Fruit fly (Drosophila melanogaster) whole organism, pupa: ENCODE results near the gene salm.
A peak's percentile ranks its signal among the peaks of the same experiment; 100 is the strongest.

Experiments used
- CG12605 ChIP-seq: fragments of 200-800 bp; sonication (Bioruptor generic); IDR thresholded peaks from 2 replicates; pipeline ENCODE4 v1.3.6; 2022; ENCODE audit warnings: missing biosample characterization, missing genetic modification characterization
- CG13204 ChIP-seq: fragments of 200-800 bp; sonication (Bioruptor generic); optimal IDR thresholded peaks from 2 replicates; lab custom pipeline; 2018; ENCODE audit warnings: missing biosample characterization, mild to moderate bottlenecking, missing genetic modification characterization, moderate library complexity
- CG15710 ChIP-seq: fragments of 200-800 bp; sonication (Bioruptor generic); optimal IDR thresholded peaks from 2 replicates; lab custom pipeline; 2018; ENCODE audit warnings: missing biosample characterization, mild to moderate bottlenecking, missing genetic modification characterization, moderate library complexity
- CG32121 ChIP-seq: fragments of 200-800 bp; sonication (Bioruptor generic); IDR thresholded peaks from 2 replicates; pipeline ENCODE4 v1.3.6; 2022; ENCODE audit warnings: missing biosample characterization, missing genetic modification characterization
- CG34367 ChIP-seq: fragments of 200-800 bp; sonication (Bioruptor generic); optimal IDR thresholded peaks from 2 replicates; lab custom pipeline; 2018; ENCODE audit warnings: missing biosample characterization, mild to moderate bottlenecking, missing genetic modification characterization
- CG4496 ChIP-seq: fragments of 200-800 bp; sonication (Bioruptor generic); IDR thresholded peaks from 3 replicates; pipeline ENCODE4 v1.3.6; 2022; ENCODE audit warnings: missing biosample characterization, missing genetic modification characterization
- CG8159 ChIP-seq: fragments of 200-800 bp; sonication (Bioruptor generic); optimal IDR thresholded peaks from 3 replicates; lab custom pipeline; 2018; ENCODE audit warnings: missing biosample characterization, mild to moderate bottlenecking, missing genetic modification characterization, moderate library complexity
- D1 ChIP-seq: fragments of 200-800 bp; sonication (Bioruptor generic); optimal IDR thresholded peaks from 2 replicates; lab custom pipeline; 2018; ENCODE audit warnings: missing biosample characterization, mild to moderate bottlenecking, missing genetic modification characterization, moderate library complexity
- Ets98B ChIP-seq: fragments of 200-800 bp; sonication (Bioruptor generic); IDR thresholded peaks from 2 replicates; pipeline ENCODE4 v1.3.6; 2022; ENCODE audit warnings: missing biosample characterization, missing genetic modification characterization
- Pif1A ChIP-seq: fragments of 200-800 bp; sonication (Bioruptor generic); optimal IDR thresholded peaks from 3 replicates; lab custom pipeline; 2016; ENCODE audit warnings: missing biosample characterization, missing genetic modification characterization
- Pif1B ChIP-seq: fragments of 200-800 bp; sonication (Bioruptor generic); optimal IDR thresholded peaks from 3 replicates; lab custom pipeline; 2016; ENCODE audit warnings: missing biosample characterization, missing genetic modification characterization
- Snoo ChIP-seq: fragments of 200-800 bp; sonication (Bioruptor generic); optimal IDR thresholded peaks from 3 replicates; lab custom pipeline; 2017; ENCODE audit warnings: missing biosample characterization, mild to moderate bottlenecking, missing genetic modification characterization, inconsistent platforms
- gl ChIP-seq: fragments of 200-800 bp; sonication (Bioruptor generic); optimal IDR thresholded peaks from 2 replicates; lab custom pipeline; 2018; ENCODE audit warnings: missing biosample characterization, mild to moderate bottlenecking, missing genetic modification characterization
- rn ChIP-seq: fragments of 200-800 bp; sonication (Bioruptor generic); IDR thresholded peaks from 2 replicates; pipeline ENCODE4 v1.3.6; 2022; ENCODE audit warnings: missing biosample characterization, missing genetic modification characterization

DNA sequence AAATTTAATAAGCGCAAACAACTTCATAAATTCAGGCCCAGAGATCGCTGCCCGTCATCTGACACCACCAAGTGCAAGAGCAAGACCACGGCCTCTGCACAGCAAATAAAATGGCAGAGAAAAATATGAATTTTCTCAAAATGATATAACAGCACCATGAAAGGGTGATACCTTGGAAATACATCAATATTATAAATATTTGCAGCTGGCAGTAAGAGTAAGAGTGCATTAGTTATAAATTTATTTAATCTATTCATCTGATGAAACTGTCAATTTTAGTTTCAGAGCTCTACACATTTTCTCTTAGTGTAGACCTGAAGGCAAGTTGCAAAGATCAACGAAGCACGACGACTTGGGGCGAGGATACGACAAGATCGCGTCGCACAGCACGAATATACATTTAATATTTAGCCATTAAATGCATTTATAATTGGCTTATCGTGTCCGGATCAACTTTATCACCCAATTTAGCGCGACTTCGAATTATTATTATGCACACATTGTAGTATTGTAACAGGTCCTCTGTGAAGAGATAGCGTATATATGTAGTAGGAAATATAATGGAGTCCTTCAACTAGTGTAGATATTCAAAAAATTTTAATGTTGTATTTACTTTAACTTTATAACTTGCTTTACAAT, 58.9 kb downstream of the salm start:
- peak; percentile 17 for TF ChIP-seq Snoo
- TF ChIP-seq CG8159 (tag; lab: Kevin White, UChicago): peak; percentile 74
- peak; percentile 69 for TF ChIP-seq CG15710 (tag; lab: Kevin White, UChicago)
- peak; percentile 57 for TF ChIP-seq Pif1A
- TF ChIP-seq CG32121 (GFP tag; lab: Robert Waterston, UW): peak; percentile 54; the same call in 1 of the 2 replicates
- no peak for TF ChIP-seq CG12605 (GFP tag; lab: Robert Waterston, UW)
- TF ChIP-seq CG13204 (GFP tag; lab: Kevin White, UChicago): no peak
- no peak for TF ChIP-seq D1
- TF ChIP-seq Ets98B: peak; percentile 45; the same call in 1 of the 2 replicates
- TF ChIP-seq Pif1B (GFP tag; lab: Kevin White, UChicago): peak; percentile 58
- no peak for TF ChIP-seq rn (GFP tag; lab: Robert Waterston, UW)
- TF ChIP-seq CG4496 (GFP tag; lab: Robert Waterston, UW): peak; percentile 59; the same call in 2 of the 3 replicates
- peak; percentile 16 for TF ChIP-seq CG34367
- TF ChIP-seq gl (tag; lab: Kevin White, UChicago): peak; percentile 27
